Worm (Caenorhabditis elegans): ENCODE measurements around the gene mdt-10.

The mdt-10 gene

ce11 chrII:7891869-7892615, 37.2 kb upstream of the mdt-10 start:
- TF ChIP-seq hmbx-1 (tag; optimal IDR thresholded peaks at IDR 0.05) (no peak), aly-1 (tag; optimal IDR thresholded peaks at IDR 0.05) (no peak), hmg-4 (GFP tag; optimal IDR thresholded peaks at IDR 0.05) (no peak), tbx-37 (GFP tag; conservative IDR thresholded peaks at IDR 0.05) (no peak), ets-7 (tag; optimal IDR thresholded peaks at IDR 0.05) (no peak), pes-1 (GFP tag; IDR thresholded peaks at IDR 0.05) (no peak), B0310.2 (tag; optimal IDR thresholded peaks at IDR 0.05) (no peak), hnd-1 (tag; optimal IDR thresholded peaks at IDR 0.05) (no peak), ama-1 (optimal IDR thresholded peaks at IDR 0.05) (no peak), tbx-11 (GFP tag; IDR thresholded peaks at IDR 0.05) (no peak)

ce11 chrII:7889321-7889720, 34.5 kb upstream of the mdt-10 start:
- TF ChIP-seq flt-1 (GFP tag; IDR thresholded peaks at IDR 0.05) (no peak), ets-7 (tag; optimal IDR thresholded peaks at IDR 0.05) (no peak), ceh-36 (tag; optimal IDR thresholded peaks at IDR 0.05) (no peak), hmg-4 (GFP tag; optimal IDR thresholded peaks at IDR 0.05) (no peak), aly-1 (tag; optimal IDR thresholded peaks at IDR 0.05) (no peak), tra-4 (tag; optimal IDR thresholded peaks at IDR 0.05) (no peak), ceh-13 (GFP tag; optimal IDR thresholded peaks at IDR 0.05) (no peak), hmbx-1 (tag; optimal IDR thresholded peaks at IDR 0.05) (no peak), ama-1 (optimal IDR thresholded peaks at IDR 0.05) (no peak), hnd-1 (tag; optimal IDR thresholded peaks at IDR 0.05) (no peak), tbx-37 (GFP tag; conservative IDR thresholded peaks at IDR 0.05) (no peak), tbx-11 (GFP tag; IDR thresholded peaks at IDR 0.05) (no peak), F13C5.2 (tag; optimal IDR thresholded peaks at IDR 0.05) (no peak), B0310.2 (tag; optimal IDR thresholded peaks at IDR 0.05) (no peak), sea-1 (GFP tag; conservative IDR thresholded peaks at IDR 0.05) (no peak)

- no peak for TF ChIP-seq ets-7 (tag; optimal IDR thresholded peaks at IDR 0.05)
- no peak for TF ChIP-seq B0310.2 (tag; optimal IDR thresholded peaks at IDR 0.05)
- TF ChIP-seq ama-1 (optimal IDR thresholded peaks at IDR 0.05), result no peak
- TF ChIP-seq hmg-4 (GFP tag; optimal IDR thresholded peaks at IDR 0.05), result no peak
- TF ChIP-seq pes-1 (GFP tag; IDR thresholded peaks at IDR 0.05), result no peak
- no peak for TF ChIP-seq hmbx-1 (tag; optimal IDR thresholded peaks at IDR 0.05)
- no peak for TF ChIP-seq tbx-37 (GFP tag; conservative IDR thresholded peaks at IDR 0.05)
- TF ChIP-seq aly-1 (tag; optimal IDR thresholded peaks at IDR 0.05), result no peak
- TF ChIP-seq scrt-1 (GFP tag; IDR thresholded peaks at IDR 0.05), result no peak
- no peak for TF ChIP-seq F13C5.2 (tag; optimal IDR thresholded peaks at IDR 0.05)
- no peak for TF ChIP-seq ceh-36 (tag; optimal IDR thresholded peaks at IDR 0.05)
- no peak for TF ChIP-seq ceh-13 (GFP tag; optimal IDR thresholded peaks at IDR 0.05)
Measured at ce11 chrII:7888759-7889158, 33.9 kb upstream of the mdt-10 start.

ce11 chrII:7887295-7887694, 32.5 kb upstream of the mdt-10 start:
- no peak for TF ChIP-seq hnd-1 (tag; optimal IDR thresholded peaks at IDR 0.05)
- no peak for TF ChIP-seq F13C5.2 (tag; optimal IDR thresholded peaks at IDR 0.05)
- no peak for TF ChIP-seq B0310.2 (tag; optimal IDR thresholded peaks at IDR 0.05)
- TF ChIP-seq pes-1 (GFP tag; IDR thresholded peaks at IDR 0.05), result no peak
- TF ChIP-seq ets-7 (tag; optimal IDR thresholded peaks at IDR 0.05), result no peak
- no peak for TF ChIP-seq ceh-36 (tag; optimal IDR thresholded peaks at IDR 0.05)
- TF ChIP-seq flt-1 (GFP tag; IDR thresholded peaks at IDR 0.05), result no peak
- TF ChIP-seq hmg-4 (GFP tag; optimal IDR thresholded peaks at IDR 0.05), result no peak
- no peak for TF ChIP-seq ama-1 (optimal IDR thresholded peaks at IDR 0.05)
- no peak for TF ChIP-seq tbx-11 (GFP tag; IDR thresholded peaks at IDR 0.05)
- no peak for TF ChIP-seq ceh-13 (GFP tag; optimal IDR thresholded peaks at IDR 0.05)
- no peak for TF ChIP-seq tbx-37 (GFP tag; conservative IDR thresholded peaks at IDR 0.05)
- no peak for TF ChIP-seq aly-1 (tag; optimal IDR thresholded peaks at IDR 0.05)
- TF ChIP-seq sea-1 (GFP tag; conservative IDR thresholded peaks at IDR 0.05), result no peak
- TF ChIP-seq scrt-1 (GFP tag; IDR thresholded peaks at IDR 0.05), result no peak
- no peak for TF ChIP-seq hmbx-1 (tag; optimal IDR thresholded peaks at IDR 0.05)
- no peak for TF ChIP-seq tra-4 (tag; optimal IDR thresholded peaks at IDR 0.05)

ce11 chrII:7884898-7885297, 30.1 kb upstream of the mdt-10 start:
- no peak for TF ChIP-seq B0310.2 (tag; optimal IDR thresholded peaks at IDR 0.05)
- no peak for TF ChIP-seq tra-4 (tag; optimal IDR thresholded peaks at IDR 0.05)
- TF ChIP-seq scrt-1 (GFP tag; IDR thresholded peaks at IDR 0.05), result no peak
- TF ChIP-seq sea-1 (GFP tag; conservative IDR thresholded peaks at IDR 0.05), result no peak
- no peak for TF ChIP-seq ceh-36 (tag; optimal IDR thresholded peaks at IDR 0.05)
- TF ChIP-seq F13C5.2 (tag; optimal IDR thresholded peaks at IDR 0.05), result no peak
- TF ChIP-seq aly-1 (tag; optimal IDR thresholded peaks at IDR 0.05), result no peak
- TF ChIP-seq ceh-13 (GFP tag; optimal IDR thresholded peaks at IDR 0.05), result no peak

- 0 out of 2 replicates have a peak, but pooled peaks have one; percentile 43 for TF ChIP-seq sea-1 (GFP tag; conservative IDR thresholded peaks at IDR 0.05)
- TF ChIP-seq tbx-11 (GFP tag; IDR thresholded peaks at IDR 0.05), result peak; percentile 64
Measured at ce11 chrII:7883163-7883562, 28.3 kb upstream of the mdt-10 start.

ce11 chrII:7880373-7880862, 25.6 kb upstream of the mdt-10 start, which contains the start of gene perm-1:
TSS of gene perm-1 (plus strand) at chrII:7880812.
- TF ChIP-seq tra-4 (tag; optimal IDR thresholded peaks at IDR 0.05) (no peak), ceh-36 (tag; optimal IDR thresholded peaks at IDR 0.05) (no peak), tbx-11 (GFP tag; IDR thresholded peaks at IDR 0.05) (no peak), tbx-37 (GFP tag; conservative IDR thresholded peaks at IDR 0.05) (no peak), aly-1 (tag; optimal IDR thresholded peaks at IDR 0.05) (no peak), ama-1 (optimal IDR thresholded peaks at IDR 0.05) (no peak), hmbx-1 (tag; optimal IDR thresholded peaks at IDR 0.05) (no peak), F13C5.2 (tag; optimal IDR thresholded peaks at IDR 0.05) (no peak), ets-7 (tag; optimal IDR thresholded peaks at IDR 0.05) (no peak), B0310.2 (tag; optimal IDR thresholded peaks at IDR 0.05) (no peak), hmg-4 (GFP tag; optimal IDR thresholded peaks at IDR 0.05) (no peak), hnd-1 (tag; optimal IDR thresholded peaks at IDR 0.05) (no peak), sea-1 (GFP tag; conservative IDR thresholded peaks at IDR 0.05) (no peak), pes-1 (GFP tag; IDR thresholded peaks at IDR 0.05) (no peak), ceh-13 (GFP tag; optimal IDR thresholded peaks at IDR 0.05) (no peak), scrt-1 (GFP tag; IDR thresholded peaks at IDR 0.05) (no peak), flt-1 (GFP tag; IDR thresholded peaks at IDR 0.05) (no peak)
